Worm (Caenorhabditis elegans): Measurements from ENCODE around the gene clip-1.

- TF ChIP-seq ceh-20 (GFP tag; IDR thresholded peaks at IDR 0.05) (no peak), F49E8.2 (tag; optimal IDR thresholded peaks at IDR 0.05; ENCODE audit: borderline replicate concordance) (no peak), pha-4 (GFP tag; IDR thresholded peaks at IDR 0.05) (no peak), pha-4 (tag; optimal IDR thresholded peaks at IDR 0.05) (no peak), fos-1 (tag; optimal IDR thresholded peaks at IDR 0.05) (no peak), fkh-10 (GFP tag; optimal IDR thresholded peaks at IDR 0.05) (no peak), unc-62 (GFP tag; optimal IDR thresholded peaks at IDR 0.05 in 1 of 2) (no peak), unc-62 (tag; optimal IDR thresholded peaks at IDR 0.05) (no peak), nhr-77 (tag; optimal IDR thresholded peaks at IDR 0.05) (no peak)
Observed at ce11 chrIII:9315180-9315579, 46.3 kb upstream of the clip-1 start.
